Fruit fly (Drosophila melanogaster) Kc167 (cell line): ENCODE results near the gene Snapin.

Source experiments
- Myc ChIP-seq: fragments of >200 bp; optimal IDR thresholded peaks from 2 replicates; lab custom pipeline; 2017; ENCODE audit warnings: missing external identifiers
- Sin3A ChIP-seq: fragments of >200 bp; optimal IDR thresholded peaks from 2 replicates; lab custom pipeline; 2018; ENCODE audit warnings: missing external identifiers
- h ChIP-seq: fragments of >200 bp; optimal IDR thresholded peaks from 3 replicates; lab custom pipeline; 2018; ENCODE audit warnings: missing external identifiers
- insv ChIP-seq: fragments of >200 bp; optimal IDR thresholded peaks from 3 replicates; lab custom pipeline; 2018; ENCODE audit warnings: missing external identifiers
- psq ChIP-seq: fragments of >200 bp; optimal IDR thresholded peaks from 2 replicates; lab custom pipeline; 2017; ENCODE audit warnings: missing external identifiers
- ttk ChIP-seq: sonication (Bioruptor generic); optimal IDR thresholded peaks from 2 replicates; lab custom pipeline; 2017; ENCODE audit warnings: missing external identifiers

Gene Snapin

DNA sequence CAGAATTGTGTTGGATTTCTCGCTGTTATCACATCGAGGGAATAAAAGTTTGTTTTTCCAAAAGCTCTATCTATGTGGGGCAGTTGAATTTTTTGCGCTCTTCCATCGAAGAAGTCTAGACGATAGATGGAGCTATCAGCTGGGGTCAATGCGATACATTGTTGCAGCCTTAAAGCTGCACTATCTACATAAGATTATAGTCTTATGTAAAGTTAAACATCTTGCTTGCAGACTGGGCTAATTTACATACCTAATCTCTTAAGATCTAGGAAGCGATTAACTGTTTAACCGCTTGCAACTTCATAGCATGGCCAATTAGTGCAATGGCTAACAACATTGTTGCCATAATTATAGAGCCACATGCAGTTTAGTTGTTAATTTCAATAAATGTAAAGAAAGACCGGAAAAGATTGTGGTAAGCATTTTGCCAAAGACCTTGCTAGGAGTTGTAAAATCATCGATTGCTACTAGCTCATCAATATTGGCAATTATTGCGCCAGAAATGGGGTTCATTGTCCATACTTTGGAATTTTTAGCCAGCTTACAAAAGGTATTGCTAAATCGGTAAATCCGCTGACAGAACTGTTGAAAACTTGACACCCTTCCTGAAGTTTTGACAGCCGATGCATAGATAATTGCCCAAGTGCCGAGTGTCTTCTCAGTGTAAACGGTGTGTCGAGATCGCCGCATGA lies 27.2 kb downstream of the Snapin start:
- TF ChIP-seq ttk (no peak), Myc (no peak), insv (no peak), psq (lab: Kevin White, UChicago) (no peak), Sin3A (no peak), h (lab: Kevin White, UChicago) (no peak)

DNA sequence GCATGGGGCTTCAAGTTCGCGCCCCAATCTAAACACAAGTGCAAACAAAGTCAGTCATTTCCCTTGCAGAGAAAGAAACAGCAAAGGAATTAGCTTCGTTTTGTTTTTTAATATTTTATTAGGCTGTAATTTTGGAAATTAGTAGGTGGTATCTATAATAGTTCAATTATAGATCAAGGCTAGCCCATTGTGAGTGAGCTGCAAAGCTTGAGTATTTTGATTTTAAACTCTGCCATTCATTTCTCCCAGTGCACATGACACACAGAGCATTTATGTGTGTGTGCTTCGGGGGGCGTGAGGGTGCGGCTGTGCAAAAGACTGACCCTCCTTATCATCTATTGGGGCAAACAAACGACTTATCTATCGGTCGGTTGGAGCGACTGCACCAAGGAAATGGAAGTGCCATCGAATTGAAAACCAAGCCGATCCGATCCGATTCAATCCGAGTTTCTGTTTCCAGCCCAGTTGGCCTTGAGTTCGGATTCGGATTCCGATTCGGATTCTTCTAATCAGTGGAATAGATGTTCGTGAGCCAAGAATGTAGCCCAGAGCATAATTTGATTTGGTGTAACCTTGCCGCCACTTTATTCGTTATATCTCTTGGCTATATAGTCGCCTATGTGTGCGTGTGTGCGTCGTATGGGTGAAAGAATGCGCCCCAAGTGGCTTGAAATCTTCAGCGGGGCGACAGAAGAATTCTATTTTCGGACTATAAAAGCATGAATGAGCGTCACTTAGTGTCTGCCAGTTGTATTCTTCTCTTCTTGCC lies 27.9 kb downstream of the Snapin start:
- TF ChIP-seq h (lab: Kevin White, UChicago) (no peak), psq (lab: Kevin White, UChicago) (no peak), Sin3A (no peak), insv (no peak), Myc (no peak), ttk (no peak)

DNA sequence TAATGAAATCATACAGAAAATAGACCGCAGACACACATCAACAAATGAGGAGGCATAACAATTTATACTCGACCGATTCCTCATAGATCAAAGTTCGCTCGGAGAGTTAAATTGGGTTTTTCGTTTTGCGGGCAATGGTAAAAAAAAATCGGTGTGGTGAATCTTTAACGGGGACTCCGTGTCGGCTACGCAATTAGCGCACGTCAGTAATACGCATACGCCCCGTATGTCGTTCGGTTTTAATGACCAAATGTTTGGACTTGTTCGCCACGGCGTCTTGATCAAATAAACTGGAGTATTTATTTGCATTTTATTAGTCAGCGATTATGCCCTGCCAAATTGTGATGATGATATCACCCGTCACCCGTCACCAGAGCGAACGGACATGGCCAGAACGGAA lies 28.7 kb downstream of the Snapin start:
- no peak for TF ChIP-seq ttk
- TF ChIP-seq Sin3A = no peak

DNA sequence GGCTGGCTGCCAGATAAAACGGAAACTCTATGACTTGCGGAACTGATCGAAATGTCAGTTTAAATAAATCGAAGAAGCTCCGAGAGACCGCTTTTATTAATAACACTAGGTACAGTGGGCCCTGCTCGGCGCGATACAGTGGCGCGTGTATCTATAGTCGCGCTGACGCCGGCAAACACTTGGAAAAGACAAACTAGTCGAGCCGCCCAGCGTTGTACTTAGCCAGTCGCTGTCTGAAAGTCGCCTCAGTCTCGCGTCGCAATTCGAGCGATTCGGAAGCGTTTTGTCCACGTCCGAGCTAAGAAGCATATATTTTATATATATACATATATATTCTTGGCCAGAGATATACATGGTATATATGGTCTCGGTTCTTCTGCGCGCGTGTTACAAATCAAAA lies 29.6 kb downstream of the Snapin start:
- no peak for TF ChIP-seq ttk
- TF ChIP-seq psq (lab: Kevin White, UChicago) = no peak

DNA sequence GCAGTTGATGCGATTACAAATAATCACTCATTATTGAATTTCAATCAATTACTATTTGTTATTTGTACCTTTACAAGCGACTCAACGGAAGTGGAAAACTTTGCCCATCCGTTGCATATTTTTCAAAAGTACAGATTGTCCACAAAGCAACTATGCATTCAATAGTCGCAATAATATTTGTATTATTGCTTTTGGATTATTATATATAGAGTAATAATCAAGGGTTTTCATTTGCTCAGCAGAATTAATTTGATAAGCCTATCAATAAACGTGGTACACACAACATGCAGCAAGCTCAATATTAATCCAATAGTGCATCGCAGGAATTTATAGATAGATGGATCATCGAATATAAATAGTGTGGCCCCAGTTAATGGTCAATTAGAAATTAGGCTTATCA lies 30.9 kb downstream of the Snapin start:
- no peak for TF ChIP-seq Myc

DNA sequence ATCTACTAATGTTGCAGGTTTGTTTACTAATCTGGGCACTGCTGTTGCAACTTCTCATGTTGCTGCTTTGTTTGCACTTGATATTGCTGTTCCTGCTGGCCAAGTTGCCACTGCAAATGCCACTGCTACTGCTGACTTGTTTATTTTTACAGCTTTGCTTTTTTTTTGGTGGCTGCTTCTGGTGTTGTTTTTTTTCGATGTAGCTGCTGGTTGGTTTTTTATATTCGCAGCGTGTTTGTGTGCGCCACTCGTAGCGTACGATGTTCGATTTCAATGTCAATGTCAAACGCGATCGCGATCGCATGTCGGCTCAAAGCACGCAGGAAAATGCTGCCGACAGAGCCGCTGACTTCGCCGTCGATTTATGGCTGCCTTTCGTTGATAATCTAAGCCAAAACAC lies 31.7 kb downstream of the Snapin start:
- TF ChIP-seq insv (no peak), Myc (no peak), psq (lab: Kevin White, UChicago) (no peak), Sin3A (no peak), h (lab: Kevin White, UChicago) (no peak), ttk (no peak)

DNA sequence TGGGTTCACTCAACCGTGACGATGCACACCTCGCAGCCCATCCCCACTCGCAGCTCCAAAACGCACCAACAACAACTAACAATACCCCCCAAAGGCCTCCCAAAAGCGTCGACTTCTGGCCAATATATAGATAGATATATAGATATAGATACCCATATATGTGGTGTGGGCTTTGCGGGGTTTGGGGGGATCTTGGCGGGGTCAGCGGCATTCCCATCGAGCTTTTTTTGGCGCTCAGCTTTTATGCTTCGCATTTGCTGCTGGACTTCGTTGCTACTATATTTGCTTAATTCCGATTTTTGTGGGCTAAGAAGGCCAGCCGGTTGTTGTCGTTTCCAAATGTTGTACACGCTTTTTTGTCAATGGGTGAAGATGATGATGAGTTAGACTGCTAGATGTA lies 32.1 kb downstream of the Snapin start:
- TF ChIP-seq ttk (no peak), Myc (no peak)

DNA sequence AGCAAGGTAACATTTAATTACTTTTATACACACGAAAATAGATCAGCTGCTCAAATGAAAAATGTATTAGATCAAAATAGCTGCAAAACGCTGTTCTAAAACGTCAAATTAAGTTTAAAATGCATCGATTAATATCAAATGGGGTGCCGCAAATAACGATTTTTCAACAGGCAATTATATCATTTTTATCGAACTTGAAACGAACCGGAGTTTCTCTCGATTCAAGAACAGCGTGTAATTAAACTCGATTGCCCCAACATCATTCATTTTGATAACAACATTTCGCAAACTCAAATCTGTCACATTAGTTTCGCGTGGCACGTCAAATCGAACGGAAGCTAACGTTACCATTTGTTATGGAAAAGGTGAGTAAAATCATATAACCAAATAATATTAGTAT lies 34.1 kb downstream of the Snapin start, which contains the start of gene CG31689:
Gene CG31689 (plus strand): TSS at position 301 of the 400 bp plus-strand sequence.
- TF ChIP-seq insv = no peak
- no peak for TF ChIP-seq Myc
- no peak for TF ChIP-seq h (lab: Kevin White, UChicago)
- TF ChIP-seq ttk = no peak
- no peak for TF ChIP-seq psq (lab: Kevin White, UChicago)

DNA sequence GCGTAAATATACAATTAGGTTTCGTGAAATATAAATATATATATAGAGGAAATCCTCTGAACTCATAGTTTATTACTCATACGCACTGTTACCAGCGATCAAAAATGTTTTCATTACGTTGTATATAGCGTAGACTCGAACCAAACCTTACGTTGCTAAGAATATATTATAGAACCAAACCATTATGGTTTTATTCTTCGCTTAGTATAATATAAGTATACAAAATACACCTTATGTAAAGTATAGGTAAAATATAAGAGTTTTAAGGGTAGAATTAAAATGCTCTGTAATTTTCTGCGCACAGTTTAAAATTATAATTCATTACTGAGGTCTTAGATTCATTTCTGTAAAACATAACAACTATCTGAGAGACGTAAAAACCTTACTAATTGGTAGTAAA lies 35.0 kb downstream of the Snapin start:
- TF ChIP-seq h (lab: Kevin White, UChicago) (no peak), Myc (no peak), ttk (no peak), psq (lab: Kevin White, UChicago) (no peak), insv (no peak), Sin3A (no peak)

DNA sequence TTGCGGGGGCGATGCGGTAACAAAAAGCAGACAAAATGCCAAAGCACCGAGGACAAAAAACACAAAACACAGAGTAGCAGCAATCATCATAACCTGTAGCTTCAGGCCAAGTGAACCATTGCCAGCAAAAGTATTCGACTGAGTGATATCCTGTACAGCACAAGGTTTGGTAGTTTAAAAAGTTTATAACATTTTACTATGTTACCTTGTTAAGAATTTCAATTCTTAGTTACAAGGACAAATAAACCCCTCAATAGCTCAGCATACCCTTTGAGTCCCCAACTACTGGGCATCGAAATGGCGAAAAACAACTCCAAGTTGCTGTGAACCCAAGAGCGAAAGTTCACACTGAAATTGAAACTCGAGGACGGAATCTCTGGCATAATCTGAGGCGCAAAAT lies 36.4 kb downstream of the Snapin start:
- no peak for TF ChIP-seq insv
- no peak for TF ChIP-seq h (lab: Kevin White, UChicago)
- no peak for TF ChIP-seq Myc
- TF ChIP-seq Sin3A = no peak
- no peak for TF ChIP-seq ttk

DNA sequence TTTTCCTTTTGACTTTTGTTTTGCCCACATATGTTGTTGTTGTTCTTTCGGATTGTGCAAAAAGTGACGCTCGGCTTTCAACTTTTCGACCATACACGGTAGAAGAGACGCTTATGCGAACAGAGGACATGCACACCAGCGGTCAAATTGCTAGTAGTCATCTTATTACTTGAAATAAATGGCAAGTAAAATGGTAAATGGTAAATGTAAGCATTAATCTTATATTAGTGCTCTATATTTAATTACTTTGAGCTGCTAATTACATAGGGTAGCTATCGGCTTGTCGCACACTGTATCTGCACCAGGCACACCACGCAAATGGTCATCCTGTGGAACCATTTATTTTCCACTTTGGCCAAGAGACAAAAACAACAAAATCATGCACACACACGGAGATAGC lies 38.2 kb downstream of the Snapin start:
- TF ChIP-seq insv (no peak), Sin3A (no peak), psq (lab: Kevin White, UChicago) (no peak), h (lab: Kevin White, UChicago) (no peak), Myc (no peak), ttk (no peak)

DNA sequence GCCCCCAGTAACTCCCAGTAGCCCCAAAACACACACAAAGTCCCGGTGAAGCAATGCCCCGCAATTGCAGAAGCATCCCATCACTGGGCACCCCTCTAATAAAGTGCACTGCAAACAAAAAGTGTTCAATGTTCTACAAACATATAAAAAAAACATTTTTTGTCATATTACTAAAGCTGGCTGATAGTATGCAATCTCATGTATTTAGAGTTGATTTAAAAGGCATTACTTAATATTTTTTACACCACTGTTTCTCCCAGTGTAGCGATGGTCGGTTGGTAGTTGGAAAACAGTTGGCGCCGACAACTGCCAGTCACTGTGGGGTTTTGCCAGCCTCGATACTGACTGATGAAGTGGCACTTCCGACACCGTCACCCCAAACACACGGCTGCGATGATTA lies 39.1 kb downstream of the Snapin start:
- TF ChIP-seq psq (lab: Kevin White, UChicago) (no peak), Sin3A (no peak), h (lab: Kevin White, UChicago) (no peak), insv (no peak), Myc (no peak), ttk (no peak)
